Worm (Caenorhabditis elegans) whole organism, early embryonic: ENCODE results near the gene mex-1.

Experiments
- B0310.2 ChIP-seq: sonication (generic microtip); optimal IDR thresholded peaks from 2 replicates; lab custom pipeline; 2016; ENCODE audit warnings: mild to moderate bottlenecking, missing genetic modification characterization, missing compliant biosample characterization
- F13C5.2 ChIP-seq: sonication (generic microtip); optimal IDR thresholded peaks from 2 replicates; lab custom pipeline; 2017; ENCODE audit warnings: mild to moderate bottlenecking, missing genetic modification characterization, inconsistent platforms, missing compliant biosample characterization
- aly-1 ChIP-seq: sonication (generic microtip); optimal IDR thresholded peaks from 2 replicates; lab custom pipeline; 2016; ENCODE audit warnings: missing genetic modification characterization, missing compliant biosample characterization
- ama-1 ChIP-seq: fragments of 150-350 bp; optimal IDR thresholded peaks from 2 replicates; lab custom pipeline; 2014
- ceh-13 ChIP-seq: fragments of 200-800 bp; sonication (Bioruptor generic); optimal IDR thresholded peaks from 2 replicates; lab custom pipeline; 2018; ENCODE audit warnings: mild to moderate bottlenecking, missing genetic modification characterization, missing compliant biosample characterization
- ceh-36 ChIP-seq: sonication (generic microtip); optimal IDR thresholded peaks from 2 replicates; lab custom pipeline; 2016; ENCODE audit warnings: missing genetic modification characterization, inconsistent platforms, missing compliant biosample characterization
- ets-7 ChIP-seq: sonication (generic microtip); optimal IDR thresholded peaks from 2 replicates; lab custom pipeline; 2016; ENCODE audit warnings: missing genotype, missing genetic modification characterization, missing compliant biosample characterization
- flt-1 ChIP-seq: fragments of 200-800 bp; sonication (Bioruptor generic); IDR thresholded peaks from 2 replicates; pipeline ENCODE4 v1.3.6; 2022; ENCODE audit warnings: missing genetic modification characterization, missing compliant biosample characterization
- hmbx-1 ChIP-seq: sonication (generic microtip); optimal IDR thresholded peaks from 2 replicates; lab custom pipeline; 2016; ENCODE audit warnings: mild to moderate bottlenecking, missing genetic modification characterization, missing compliant biosample characterization
- hmg-4 ChIP-seq: fragments of 200-800 bp; sonication (Bioruptor generic); optimal IDR thresholded peaks from 2 replicates; lab custom pipeline; 2018; ENCODE audit warnings: mild to moderate bottlenecking, missing genetic modification characterization, missing compliant biosample characterization
- hnd-1 ChIP-seq: sonication (generic microtip); optimal IDR thresholded peaks from 2 replicates; lab custom pipeline; 2016; ENCODE audit warnings: missing genetic modification characterization, missing compliant biosample characterization
- pes-1 ChIP-seq: fragments of 200-800 bp; sonication (Bioruptor generic); IDR thresholded peaks from 2 replicates; pipeline ENCODE4 v1.3.6; 2022; ENCODE audit warnings: missing genetic modification reagents, missing genetic modification characterization, missing compliant biosample characterization
- scrt-1 ChIP-seq: fragments of 200-800 bp; sonication (Bioruptor generic); IDR thresholded peaks from 2 replicates; pipeline ENCODE4 v1.3.6; 2022; ENCODE audit warnings: missing genetic modification characterization, missing compliant biosample characterization
- sea-1 ChIP-seq: fragments of 200-800 bp; sonication (Bioruptor generic); conservative IDR thresholded peaks from 2 replicates; pipeline ENCODE4 v1.3.6; 2022; ENCODE audit warnings: missing genetic modification characterization, missing compliant biosample characterization
- tbx-11 ChIP-seq: fragments of 200-800 bp; sonication (Bioruptor generic); IDR thresholded peaks from 2 replicates; pipeline ENCODE4 v1.3.6; 2022; ENCODE audit warnings: missing genetic modification characterization, missing compliant biosample characterization
- tbx-37 ChIP-seq: fragments of 200-800 bp; sonication (Bioruptor generic); conservative IDR thresholded peaks from 2 replicates; pipeline ENCODE4 v1.3.6; 2022; ENCODE audit warnings: missing genetic modification reagents, missing genetic modification characterization, missing compliant biosample characterization
- tra-4 ChIP-seq: sonication (generic microtip); optimal IDR thresholded peaks from 2 replicates; lab custom pipeline; 2017; ENCODE audit warnings: missing genetic modification characterization, missing compliant biosample characterization

mex-1 gene

DNA sequence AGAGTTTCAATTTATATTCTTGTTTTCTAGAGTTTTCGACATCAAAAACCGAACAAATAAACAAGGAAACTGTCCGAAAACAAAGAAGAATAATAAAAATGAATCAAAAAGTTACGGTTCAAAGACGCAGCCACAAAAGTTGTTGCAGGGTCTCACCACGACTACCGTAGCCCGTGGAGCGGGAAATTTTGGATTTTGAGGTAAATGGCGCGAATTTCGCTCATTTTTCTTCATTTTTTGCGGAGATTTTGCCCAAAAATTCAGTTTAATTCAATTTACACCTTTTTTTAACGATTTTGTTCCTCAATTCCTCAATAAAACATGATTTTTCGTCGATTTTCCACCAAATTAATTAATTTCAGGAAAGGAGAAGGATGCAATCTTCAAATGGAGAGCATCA lies at the start of gene mex-1:
Gene mex-1, plus strand, starts transcription at position 363 of the 400 bp plus-strand sequence.
- TF ChIP-seq sea-1 (GFP tag; lab: Robert Waterston, UW) (no peak), pes-1 (GFP tag; lab: Robert Waterston, UW) (no peak), tbx-37 (GFP tag; lab: Robert Waterston, UW) (no peak), scrt-1 (GFP tag; lab: Robert Waterston, UW) (no peak), hnd-1 (no peak), hmg-4 (GFP tag; lab: Kevin White, UChicago) (no peak), F13C5.2 (tag; lab: Kevin White, UChicago) (no peak), B0310.2 (tag; lab: Kevin White, UChicago) (no peak), tbx-11 (GFP tag; lab: Robert Waterston, UW) (no peak), flt-1 (GFP tag; lab: Robert Waterston, UW) (no peak), ceh-13 (GFP tag; lab: Kevin White, UChicago) (no peak), hmbx-1 (tag; lab: Kevin White, UChicago) (no peak), ets-7 (tag; lab: Kevin White, UChicago) (no peak), ceh-36 (tag; lab: Kevin White, UChicago) (no peak), tra-4 (tag; lab: Kevin White, UChicago) (no peak), aly-1 (tag; lab: Kevin White, UChicago) (no peak), ama-1 (lab: Kevin White, UChicago) (no peak)

DNA sequence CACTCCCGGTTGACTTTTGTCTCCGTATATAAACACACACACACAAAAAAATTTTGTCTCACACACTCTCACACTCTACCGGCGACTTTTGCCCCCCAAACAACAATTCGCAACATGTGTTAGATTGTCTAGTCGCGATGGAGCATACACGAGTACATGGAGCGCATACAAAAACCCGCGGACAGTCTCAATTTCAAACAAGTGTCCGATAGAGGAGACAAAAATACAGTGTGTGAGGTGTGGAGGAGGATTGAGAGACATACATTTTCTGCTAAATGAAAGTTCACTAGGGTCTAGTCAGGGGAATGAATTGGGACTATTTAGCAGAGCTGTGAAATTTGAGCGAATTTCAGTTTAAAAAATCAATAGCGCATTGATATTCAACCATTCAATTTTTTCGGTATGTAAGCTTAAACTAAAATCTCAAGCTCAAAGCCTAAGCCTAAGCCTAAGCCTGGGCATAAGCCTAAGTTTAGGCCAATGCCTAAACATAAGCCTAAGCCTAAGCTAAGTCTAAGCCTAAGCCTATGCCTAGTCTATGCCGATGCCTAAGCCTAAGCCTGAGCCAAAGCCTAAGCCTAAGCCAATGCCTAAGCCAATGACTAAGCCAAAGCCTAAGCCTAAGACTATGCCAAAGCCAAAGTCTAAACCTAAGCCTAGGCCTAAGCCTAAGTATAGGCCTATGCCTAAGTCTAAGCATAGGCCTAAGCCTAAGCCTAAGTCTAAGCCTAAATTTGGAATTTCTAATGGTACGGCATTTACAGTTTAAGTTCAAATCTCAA lies 45.5 kb upstream of the mex-1 start:
- TF ChIP-seq hmbx-1 (tag; lab: Kevin White, UChicago) (no peak), ceh-36 (tag; lab: Kevin White, UChicago) (peak; percentile 79)

DNA sequence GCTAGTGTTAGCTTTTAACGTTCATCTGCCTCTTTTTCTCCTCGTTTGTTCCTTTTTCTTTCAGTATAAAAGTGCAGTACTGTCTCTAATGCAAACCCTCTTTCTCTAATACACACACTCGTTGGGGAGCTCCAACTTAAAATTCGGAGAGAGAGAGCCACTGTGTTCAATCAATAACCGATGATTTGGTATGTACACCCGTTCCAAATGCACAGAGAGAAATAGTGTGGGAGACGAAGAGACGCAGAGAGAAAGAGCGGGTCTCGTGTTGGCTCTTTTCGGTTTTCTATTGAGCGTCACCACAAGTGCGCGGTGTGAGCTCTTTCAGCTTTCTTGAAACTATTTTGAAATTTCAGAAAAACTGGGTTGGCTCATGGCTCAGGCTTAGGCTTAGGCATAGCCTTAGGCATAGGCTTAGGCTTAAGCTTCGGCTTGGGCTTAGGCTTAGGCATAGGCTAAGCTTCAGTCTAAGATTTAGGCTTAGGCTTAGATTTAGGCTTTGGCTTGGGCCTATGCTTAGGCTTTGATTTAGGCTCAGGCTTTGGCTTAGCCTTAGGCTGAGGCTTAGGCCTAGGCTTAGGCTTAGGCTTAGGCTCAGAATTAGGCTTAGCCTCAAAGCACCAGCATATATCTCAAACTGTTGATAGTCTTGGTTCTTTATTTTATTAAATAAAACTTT lies 44.7 kb upstream of the mex-1 start:
- no peak for TF ChIP-seq hmg-4 (GFP tag; lab: Kevin White, UChicago)
- no peak for TF ChIP-seq hnd-1
- no peak for TF ChIP-seq ama-1 (lab: Kevin White, UChicago)
- peak; percentile 61 for TF ChIP-seq ceh-36 (tag; lab: Kevin White, UChicago)
- no peak for TF ChIP-seq tbx-37 (GFP tag; lab: Robert Waterston, UW)
- no peak for TF ChIP-seq flt-1 (GFP tag; lab: Robert Waterston, UW)

DNA sequence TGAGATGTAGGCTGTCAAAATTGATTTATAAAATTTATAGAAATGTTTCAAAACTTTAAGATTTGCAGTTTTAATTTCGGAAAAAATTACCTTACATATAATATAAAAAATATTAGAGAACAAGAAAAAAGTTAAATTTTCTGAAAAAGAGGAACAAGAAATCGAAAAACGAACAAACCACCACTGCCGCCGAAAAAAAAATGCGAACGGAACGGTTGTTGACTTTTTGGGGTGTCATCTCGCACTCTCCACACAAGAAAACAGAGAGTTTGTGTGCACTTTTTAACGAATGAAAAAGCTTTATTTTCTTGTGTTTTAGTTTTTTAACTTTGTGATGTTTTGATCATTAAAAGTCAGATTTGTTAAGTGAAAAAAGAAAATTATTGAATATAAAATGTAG lies 43.2 kb upstream of the mex-1 start:
- TF ChIP-seq ceh-13 (GFP tag; lab: Kevin White, UChicago) (no peak), ama-1 (lab: Kevin White, UChicago) (no peak), flt-1 (GFP tag; lab: Robert Waterston, UW) (no peak), tra-4 (tag; lab: Kevin White, UChicago) (no peak), hmg-4 (GFP tag; lab: Kevin White, UChicago) (no peak), sea-1 (GFP tag; lab: Robert Waterston, UW) (no peak), tbx-11 (GFP tag; lab: Robert Waterston, UW) (no peak), ceh-36 (tag; lab: Kevin White, UChicago) (no peak), hmbx-1 (tag; lab: Kevin White, UChicago) (no peak)

DNA sequence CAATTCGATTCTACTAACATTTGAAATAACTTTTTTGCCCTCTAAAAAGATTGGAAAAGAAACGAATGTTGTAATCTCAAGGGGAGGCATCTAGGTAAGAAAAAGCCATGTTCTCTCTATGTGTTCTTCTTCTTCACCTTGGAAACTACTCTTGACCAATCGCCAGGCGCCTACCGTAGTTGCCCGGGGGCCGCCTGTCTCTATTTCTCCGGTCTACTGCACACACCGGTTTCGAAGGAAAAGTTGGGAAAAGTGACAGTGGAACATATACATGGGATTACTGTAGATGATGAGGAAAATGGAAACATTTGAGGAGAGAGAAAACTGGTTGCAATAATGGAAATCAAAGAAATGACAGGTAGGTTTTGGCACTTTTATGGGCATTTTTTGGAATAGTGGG lies 41.9 kb upstream of the mex-1 start:
- TF ChIP-seq tbx-37 (GFP tag; lab: Robert Waterston, UW) = no peak
- TF ChIP-seq scrt-1 (GFP tag; lab: Robert Waterston, UW) = no peak
- TF ChIP-seq B0310.2 (tag; lab: Kevin White, UChicago) = no peak
- TF ChIP-seq hmbx-1 (tag; lab: Kevin White, UChicago) = no peak
- no peak for TF ChIP-seq ceh-36 (tag; lab: Kevin White, UChicago)
- TF ChIP-seq pes-1 (GFP tag; lab: Robert Waterston, UW) = no peak
- TF ChIP-seq tbx-11 (GFP tag; lab: Robert Waterston, UW) = no peak
- TF ChIP-seq sea-1 (GFP tag; lab: Robert Waterston, UW) = no peak
- no peak for TF ChIP-seq F13C5.2 (tag; lab: Kevin White, UChicago)
- TF ChIP-seq aly-1 (tag; lab: Kevin White, UChicago) = no peak
- no peak for TF ChIP-seq hmg-4 (GFP tag; lab: Kevin White, UChicago)
- no peak for TF ChIP-seq ets-7 (tag; lab: Kevin White, UChicago)
- no peak for TF ChIP-seq ama-1 (lab: Kevin White, UChicago)
- TF ChIP-seq flt-1 (GFP tag; lab: Robert Waterston, UW) = no peak
- no peak for TF ChIP-seq tra-4 (tag; lab: Kevin White, UChicago)
- TF ChIP-seq ceh-13 (GFP tag; lab: Kevin White, UChicago) = no peak

DNA sequence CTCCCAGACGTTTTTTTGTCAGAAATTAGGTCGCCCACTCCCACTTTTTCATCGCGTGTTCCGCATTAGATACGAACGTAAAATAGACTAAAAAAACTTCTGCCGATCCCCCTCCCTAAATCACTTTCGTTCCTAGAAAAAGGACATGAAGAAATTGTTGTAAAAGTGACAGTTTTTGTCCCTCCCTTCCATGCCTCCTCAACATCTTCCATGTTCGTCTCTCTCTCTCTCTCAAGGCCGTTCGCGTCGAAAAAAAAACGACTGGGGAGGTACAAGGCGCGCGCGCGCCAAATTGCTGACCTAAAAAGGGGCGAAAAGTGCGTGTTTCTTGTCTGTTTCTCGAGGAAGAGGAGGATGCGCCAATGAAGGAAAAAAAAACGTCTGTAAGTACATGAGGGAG lies 39.7 kb upstream of the mex-1 start:
- TF ChIP-seq ceh-36 (tag; lab: Kevin White, UChicago) = no peak
- no peak for TF ChIP-seq B0310.2 (tag; lab: Kevin White, UChicago)
- no peak for TF ChIP-seq pes-1 (GFP tag; lab: Robert Waterston, UW)
- TF ChIP-seq hmbx-1 (tag; lab: Kevin White, UChicago) = no peak
- no peak for TF ChIP-seq tbx-11 (GFP tag; lab: Robert Waterston, UW)
- TF ChIP-seq flt-1 (GFP tag; lab: Robert Waterston, UW) = no peak
- no peak for TF ChIP-seq ets-7 (tag; lab: Kevin White, UChicago)

DNA sequence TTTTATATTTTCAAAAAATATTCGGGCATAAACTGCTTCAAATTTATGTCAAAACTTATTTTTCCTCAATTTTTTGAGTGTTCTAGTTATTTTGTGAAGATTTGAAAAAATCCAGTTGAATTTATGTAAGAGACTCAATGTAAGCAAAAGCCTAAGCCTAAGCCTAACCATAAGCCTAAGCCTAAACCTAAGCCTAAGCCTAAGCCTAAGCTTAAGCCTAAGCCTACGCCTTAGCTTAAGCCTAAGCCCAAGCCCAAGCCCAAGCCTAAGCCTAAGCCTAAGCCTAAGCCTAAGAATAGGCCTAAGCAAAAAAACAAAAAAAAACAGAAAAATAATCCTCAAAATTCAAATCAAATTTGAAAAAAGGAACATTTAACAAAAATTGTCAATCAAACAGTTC lies 38.3 kb upstream of the mex-1 start:
- no peak for TF ChIP-seq ceh-13 (GFP tag; lab: Kevin White, UChicago)
- TF ChIP-seq ceh-36 (tag; lab: Kevin White, UChicago) = peak; percentile 64
